Fruit fly (Drosophila melanogaster) whole organism, prepupa: Measurements from ENCODE around the gene ND-75.

Experiments used
- Blimp-1 ChIP-seq: fragments of 200-800 bp; sonication (Bioruptor generic); optimal IDR thresholded peaks from 3 replicates; lab custom pipeline; 2017; ENCODE audit warnings: missing biosample characterization, missing genetic modification characterization, mild to moderate bottlenecking, moderate library complexity, missing genetic modification reagents
- CG10631 ChIP-seq: fragments of 200-800 bp; sonication (Bioruptor generic); optimal IDR thresholded peaks from 2 replicates; lab custom pipeline; 2016; ENCODE audit warnings: missing biosample characterization, missing genetic modification characterization
- CG10669 ChIP-seq: fragments of 200-800 bp; sonication (Bioruptor generic); optimal IDR thresholded peaks from 3 replicates; lab custom pipeline; 2018; ENCODE audit warnings: missing biosample characterization, mild to moderate bottlenecking, missing genetic modification characterization, moderate library complexity
- CG11294 ChIP-seq: fragments of 200-800 bp; sonication (Bioruptor generic); IDR thresholded peaks from 2 replicates; pipeline ENCODE4 v1.3.6; 2022; ENCODE audit warnings: missing biosample characterization, missing genetic modification characterization
- CG11762 ChIP-seq: fragments of 200-800 bp; sonication (Bioruptor generic); optimal IDR thresholded peaks from 3 replicates; lab custom pipeline; 2016; ENCODE audit warnings: missing biosample characterization, missing genetic modification characterization; ENCODE audit not compliant: insufficient read depth
- CG11902 ChIP-seq: fragments of 200-800 bp; sonication (Bioruptor generic); optimal IDR thresholded peaks from 3 replicates; lab custom pipeline; 2016; ENCODE audit warnings: missing biosample characterization, missing genetic modification characterization
- CG15336 ChIP-seq: fragments of 200-800 bp; sonication (Bioruptor generic); IDR thresholded peaks from 2 replicates; pipeline ENCODE4 v1.3.6; 2022; ENCODE audit warnings: missing biosample characterization, missing genetic modification characterization
- CG1621 ChIP-seq: fragments of 200-800 bp; sonication (Bioruptor generic); optimal IDR thresholded peaks from 3 replicates; lab custom pipeline; 2018; ENCODE audit warnings: missing biosample characterization, mild to moderate bottlenecking, missing genetic modification characterization
- CG16779 ChIP-seq: fragments of 200-800 bp; sonication (Bioruptor generic); optimal IDR thresholded peaks from 3 replicates; lab custom pipeline; 2017; ENCODE audit warnings: missing biosample characterization, mild to moderate bottlenecking, missing genetic modification characterization
- CG3032 ChIP-seq: fragments of 200-800 bp; optimal IDR thresholded peaks from 2 replicates; lab custom pipeline; 2019; ENCODE audit warnings: missing biosample characterization, mild to moderate bottlenecking, missing genetic modification characterization, moderate library complexity
- CG31627 ChIP-seq: fragments of 200-800 bp; sonication (Bioruptor generic); optimal IDR thresholded peaks from 3 replicates; lab custom pipeline; 2016; ENCODE audit warnings: missing biosample characterization, missing genetic modification characterization
- CG32006 ChIP-seq: fragments of 200-800 bp; sonication (Bioruptor generic); optimal IDR thresholded peaks from 3 replicates; lab custom pipeline; 2017; ENCODE audit warnings: missing biosample characterization, mild to moderate bottlenecking, missing genetic modification characterization
- CG34406 ChIP-seq: fragments of 200-800 bp; sonication (Bioruptor generic); optimal IDR thresholded peaks from 3 replicates; lab custom pipeline; 2016; ENCODE audit warnings: missing biosample characterization, missing genetic modification characterization
- CG3919 ChIP-seq: fragments of 200-800 bp; sonication (Bioruptor generic); optimal IDR thresholded peaks from 3 replicates; lab custom pipeline; 2016; ENCODE audit warnings: missing biosample characterization, missing genetic modification characterization
- CG6276 ChIP-seq: fragments of 200-800 bp; sonication (Bioruptor generic); optimal IDR thresholded peaks from 2 replicates; lab custom pipeline; 2017; ENCODE audit warnings: missing biosample characterization, mild to moderate bottlenecking, missing genetic modification characterization
- CG6792 ChIP-seq: fragments of 200-800 bp; sonication (Bioruptor generic); optimal IDR thresholded peaks from 3 replicates; lab custom pipeline; 2016; ENCODE audit warnings: missing biosample characterization, missing genetic modification characterization
- CG6808 ChIP-seq: fragments of 200-800 bp; sonication (Bioruptor generic); optimal IDR thresholded peaks from 3 replicates; lab custom pipeline; 2017; ENCODE audit warnings: missing biosample characterization, missing genetic modification characterization, mild to moderate bottlenecking, moderate library complexity, missing genetic modification reagents
- CG6854 ChIP-seq: fragments of 200-800 bp; sonication (Bioruptor generic); optimal IDR thresholded peaks from 2 replicates; lab custom pipeline; 2017; ENCODE audit warnings: missing biosample characterization, mild to moderate bottlenecking, missing genetic modification characterization
- CG7368 ChIP-seq: fragments of 200-800 bp; sonication (Bioruptor generic); optimal IDR thresholded peaks from 3 replicates; lab custom pipeline; 2016; ENCODE audit warnings: missing biosample characterization, missing genetic modification characterization
- CG8119 ChIP-seq: fragments of 200-800 bp; sonication (Bioruptor generic); IDR thresholded peaks from 3 replicates; pipeline ENCODE4 v1.3.6; 2022; ENCODE audit warnings: missing biosample characterization, missing genetic modification characterization
- CG8319 ChIP-seq: fragments of 200-800 bp; sonication (Bioruptor generic); optimal IDR thresholded peaks from 3 replicates; lab custom pipeline; 2016; ENCODE audit warnings: missing biosample characterization, missing genetic modification characterization
- CG8632 ChIP-seq: fragments of 200-800 bp; sonication (Bioruptor generic); optimal IDR thresholded peaks from 3 replicates; lab custom pipeline; 2016; ENCODE audit warnings: missing biosample characterization, missing genetic modification characterization
- CG9139 ChIP-seq: fragments of 200-800 bp; sonication (Bioruptor generic); optimal IDR thresholded peaks from 3 replicates; lab custom pipeline; 2017; ENCODE audit warnings: missing biosample characterization, mild to moderate bottlenecking, missing genetic modification characterization
- Eip75B ChIP-seq: fragments of 200-800 bp; sonication (Bioruptor generic); optimal IDR thresholded peaks from 3 replicates; lab custom pipeline; 2016; ENCODE audit warnings: missing biosample characterization, missing genetic modification characterization
- Eip78C ChIP-seq: fragments of 200-800 bp; sonication (Bioruptor generic); peaks from one replicate; lab custom pipeline; 2016; ENCODE audit warnings: missing biosample characterization, missing genetic modification characterization
- Eip93F ChIP-seq: fragments of 200-800 bp; sonication (Bioruptor generic); optimal IDR thresholded peaks from 2 replicates; lab custom pipeline; 2016; ENCODE audit warnings: missing biosample characterization, mild to moderate bottlenecking, missing genetic modification characterization
- Gug ChIP-seq: fragments of 200-800 bp; sonication (Bioruptor generic); IDR thresholded peaks from 2 replicates; pipeline ENCODE4 v1.3.6; 2022; ENCODE audit warnings: missing biosample characterization, missing genetic modification characterization
- Hr38 ChIP-seq: sonication (Bioruptor generic); optimal IDR thresholded peaks from 2 replicates; lab custom pipeline; 2016; ENCODE audit warnings: missing biosample characterization, missing genetic modification characterization
- Hr39 ChIP-seq: fragments of 200-800 bp; sonication (Bioruptor generic); optimal IDR thresholded peaks from 2 replicates; lab custom pipeline; 2016; ENCODE audit warnings: missing biosample characterization, missing genetic modification characterization
- Hr4 ChIP-seq: fragments of 200-800 bp; sonication (Bioruptor generic); optimal IDR thresholded peaks from 3 replicates; lab custom pipeline; 2016; ENCODE audit warnings: missing biosample characterization, missing genetic modification characterization
- Lpt ChIP-seq: fragments of 200-800 bp; sonication (Bioruptor generic); optimal IDR thresholded peaks from 3 replicates; lab custom pipeline; 2016; ENCODE audit warnings: missing biosample characterization, missing genetic modification characterization
- Met ChIP-seq: fragments of 200-800 bp; sonication (Bioruptor generic); optimal IDR thresholded peaks from 3 replicates; lab custom pipeline; 2016; ENCODE audit warnings: missing biosample characterization, missing genetic modification characterization
- OdsH ChIP-seq: fragments of 200-800 bp; sonication (Bioruptor generic); optimal IDR thresholded peaks from 3 replicates; lab custom pipeline; 2016; ENCODE audit warnings: missing biosample characterization, missing genetic modification characterization
- Smox ChIP-seq: fragments of 200-800 bp; sonication (Bioruptor generic); optimal IDR thresholded peaks from 3 replicates; lab custom pipeline; 2016; ENCODE audit warnings: missing biosample characterization, missing genetic modification characterization
- Sox102F ChIP-seq: fragments of 200-800 bp; sonication (Bioruptor generic); optimal IDR thresholded peaks from 2 replicates; lab custom pipeline; 2016; ENCODE audit warnings: missing biosample characterization, mild to moderate bottlenecking, missing genetic modification characterization
- Sox15 ChIP-seq: fragments of 200-800 bp; sonication (Bioruptor generic); optimal IDR thresholded peaks from 3 replicates; lab custom pipeline; 2016; ENCODE audit warnings: missing biosample characterization, missing genetic modification characterization
- achi ChIP-seq: fragments of 200-800 bp; sonication (Bioruptor generic); optimal IDR thresholded peaks from 3 replicates; lab custom pipeline; 2016; ENCODE audit warnings: missing biosample characterization, missing genetic modification characterization
- acj6 ChIP-seq: fragments of 200-800 bp; sonication (Bioruptor generic); optimal IDR thresholded peaks from 3 replicates; lab custom pipeline; 2016; ENCODE audit warnings: missing biosample characterization, missing genetic modification characterization
- dsx ChIP-seq: fragments of 200-800 bp; optimal IDR thresholded peaks from 3 replicates; lab custom pipeline; 2019; ENCODE audit warnings: missing biosample characterization, mild to moderate bottlenecking, missing genetic modification characterization, moderate library complexity; ENCODE audit not compliant: poor library complexity, severe bottlenecking
- eg ChIP-seq: fragments of 200-800 bp; sonication (Bioruptor generic); IDR thresholded peaks from 3 replicates; pipeline ENCODE4 v1.3.6; 2022; ENCODE audit warnings: missing biosample characterization, missing genetic modification characterization
- esn ChIP-seq: fragments of 200-800 bp; sonication (Bioruptor generic); optimal IDR thresholded peaks from 2 replicates; lab custom pipeline; 2016; ENCODE audit warnings: missing biosample characterization, mild to moderate bottlenecking, missing genetic modification characterization, moderate library complexity
- fd59A ChIP-seq: fragments of 200-800 bp; sonication (Bioruptor generic); optimal IDR thresholded peaks from 2 replicates; lab custom pipeline; 2017; ENCODE audit warnings: missing biosample characterization, mild to moderate bottlenecking, missing genetic modification characterization, missing genetic modification reagents
- fd85E ChIP-seq: fragments of 200-800 bp; sonication (Bioruptor generic); optimal IDR thresholded peaks from 3 replicates; lab custom pipeline; 2016; ENCODE audit warnings: missing biosample characterization, missing genetic modification characterization
- fkh ChIP-seq: fragments of 200-800 bp; sonication (Bioruptor generic); optimal IDR thresholded peaks from 3 replicates; lab custom pipeline; 2017; ENCODE audit warnings: missing biosample characterization, mild to moderate bottlenecking, missing genetic modification characterization, moderate library complexity
- lz ChIP-seq: fragments of 200-800 bp; sonication (Bioruptor generic); optimal IDR thresholded peaks from 3 replicates; lab custom pipeline; 2016; ENCODE audit warnings: missing biosample characterization, missing genetic modification characterization
- net ChIP-seq: fragments of 200-800 bp; sonication (Bioruptor generic); optimal IDR thresholded peaks from 3 replicates; lab custom pipeline; 2016; ENCODE audit warnings: missing biosample characterization, missing genetic modification characterization
- pdm3 ChIP-seq: fragments of 200-800 bp; sonication (Bioruptor generic); optimal IDR thresholded peaks from 3 replicates; lab custom pipeline; 2016; ENCODE audit warnings: missing biosample characterization, missing genetic modification characterization
- salr ChIP-seq, 2 experiments: fragments of 200-800 bp; sonication (Bioruptor generic); optimal IDR thresholded peaks; 3 replicates each; lab custom pipeline; 2016 to 2018; ENCODE audit warnings: missing biosample characterization in 2 of 2, missing genetic modification characterization in 2 of 2, mild to moderate bottlenecking in 1 of 2
- spab ChIP-seq: fragments of 200-800 bp; sonication (Bioruptor generic); optimal IDR thresholded peaks from 2 replicates; lab custom pipeline; 2017; ENCODE audit warnings: missing biosample characterization, mild to moderate bottlenecking, missing genetic modification characterization, missing genetic modification reagents
- ss ChIP-seq, 2 experiments: fragments of 200-800 bp; sonication (Bioruptor generic); optimal IDR thresholded peaks; 2 replicates in 1 of 2; 3 replicates in 1 of 2; lab custom pipeline; 2017 to 2018; ENCODE audit warnings: mild to moderate bottlenecking in 2 of 2, missing biosample characterization in 2 of 2, missing genetic modification characterization in 2 of 2, moderate library complexity in 1 of 2
- svp ChIP-seq: fragments of 200-800 bp; sonication (Bioruptor generic); peaks from one replicate; lab custom pipeline; 2016; ENCODE audit warnings: missing biosample characterization, missing genetic modification characterization
- topi ChIP-seq: fragments of 200-800 bp; sonication (Bioruptor generic); optimal IDR thresholded peaks from 3 replicates; lab custom pipeline; 2016; ENCODE audit warnings: missing biosample characterization, missing genetic modification characterization
- vri ChIP-seq: fragments of 200-800 bp; sonication (Bioruptor generic); optimal IDR thresholded peaks from 3 replicates; lab custom pipeline; 2016; ENCODE audit warnings: missing biosample characterization, mild to moderate bottlenecking, missing genetic modification characterization

Gene ND-75

DNA sequence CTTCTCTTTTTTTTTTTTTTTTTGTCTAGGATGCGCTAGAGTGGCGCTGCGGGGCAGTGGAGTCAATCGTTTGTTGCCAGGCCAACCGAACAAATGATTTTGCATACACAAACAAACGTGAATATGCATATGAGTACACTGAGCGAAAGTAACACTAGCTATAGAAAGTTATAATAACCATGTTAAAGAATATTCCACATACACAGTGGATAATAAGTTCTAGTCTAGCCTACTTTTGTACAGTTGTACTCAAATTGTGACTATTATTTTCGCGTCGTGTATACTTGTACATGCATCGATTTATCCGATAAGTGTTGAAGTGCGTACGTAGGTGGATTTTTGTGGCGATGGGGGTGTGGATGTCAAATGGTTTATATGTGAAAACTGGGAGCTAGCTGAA, 44.4 kb downstream of the ND-75 start:
- TF ChIP-seq fd59A (GFP tag; lab: Kevin White, UChicago) (no peak), achi (GFP tag; lab: Kevin White, UChicago) (peak; percentile 31), Smox (GFP tag; lab: Kevin White, UChicago) (no peak), ss (GFP tag; optimal IDR thresholded peaks at IDR 0.05; lab: Kevin White, UChicago) (no peak), CG31627 (GFP tag; lab: Kevin White, UChicago) (no peak), CG9139 (GFP tag; lab: Kevin White, UChicago) (no peak), CG6276 (GFP tag; lab: Kevin White, UChicago) (peak; percentile 40), CG6854 (GFP tag; lab: Kevin White, UChicago) (no peak), lz (GFP tag; lab: Kevin White, UChicago) (no peak), CG3919 (peak; percentile 26), Blimp-1 (GFP tag; lab: Kevin White, UChicago) (no peak), Hr4 (GFP tag; lab: Kevin White, UChicago) (peak; percentile 54), Eip78C (GFP tag; lab: Kevin White, UChicago) (peak; percentile 74), CG11762 (GFP tag; lab: Kevin White, UChicago) (no peak), CG32006 (GFP tag; lab: Kevin White, UChicago) (peak; percentile 51), esn (no peak), CG8319 (GFP tag; lab: Kevin White, UChicago) (no peak), vri (GFP tag; lab: Kevin White, UChicago) (no peak), CG6808 (no peak), CG15336 (GFP tag; lab: Robert Waterston, UW) (peak; percentile 56), CG10669 (peak; percentile 9), CG34406 (no peak), CG8119 (GFP tag; lab: Robert Waterston, UW) (peak; percentile 46; the same call in 2 of the 3 replicates), spab (GFP tag; lab: Kevin White, UChicago) (no peak), CG16779 (tag; lab: Kevin White, UChicago) (no peak), dsx (GFP tag; lab: Kevin White, UChicago) (no peak), Gug (GFP tag; lab: Robert Waterston, UW) (peak; percentile 41; the same call in 1 of the 2 replicates), CG3032 (tag; lab: Kevin White, UChicago) (no peak), net (GFP tag; lab: Kevin White, UChicago) (peak; percentile 16), Hr39 (GFP tag; lab: Kevin White, UChicago) (peak; percentile 20), Eip93F (GFP tag; lab: Kevin White, UChicago) (no peak), Eip75B (GFP tag; lab: Kevin White, UChicago) (no peak), CG1621 (tag; lab: Kevin White, UChicago) (no peak), pdm3 (peak; percentile 13), eg (GFP tag; lab: Robert Waterston, UW) (peak; percentile 57; the same call in 1 of the 3 replicates), Lpt (GFP tag; lab: Kevin White, UChicago) (no peak), fd85E (GFP tag; lab: Kevin White, UChicago) (no peak), CG11294 (GFP tag; lab: Robert Waterston, UW) (no peak), fkh (GFP tag; lab: Kevin White, UChicago) (no peak), OdsH (GFP tag; lab: Kevin White, UChicago) (peak; percentile 19), CG7368 (GFP tag; lab: Kevin White, UChicago) (no peak), topi (GFP tag; lab: Kevin White, UChicago) (no peak), CG6792 (peak; percentile 2), salr (GFP tag; optimal IDR thresholded peaks at IDR 0.05; lab: Kevin White, UChicago) (no peak), Hr38 (GFP tag; lab: Kevin White, UChicago) (no peak), CG11902 (GFP tag; lab: Kevin White, UChicago) (no peak), Met (no peak), svp (GFP tag; lab: Kevin White, UChicago) (no peak), CG10631 (GFP tag; lab: Kevin White, UChicago) (peak; percentile 42), acj6 (GFP tag; lab: Kevin White, UChicago) (peak; percentile 31), Sox102F (no peak), Sox15 (GFP tag; lab: Kevin White, UChicago) (no peak), CG8632 (GFP tag; lab: Kevin White, UChicago) (peak; percentile 25)
